Worm (Caenorhabditis elegans) whole organism, L4 larva: ENCODE measurements around the gene sre-46.

Experiments used
- aha-1 ChIP-seq: fragments of 150-350 bp; peaks from one replicate; lab custom pipeline; 2014; ENCODE audit warnings: missing biosample characterization, missing genetic modification characterization
- ctbp-1 ChIP-seq: fragments of 200-800 bp; sonication (Bioruptor generic); IDR thresholded peaks from 2 replicates; pipeline ENCODE4 v1.3.6; 2022; ENCODE audit warnings: missing genetic modification reagents, missing genetic modification characterization, missing compliant biosample characterization
- daf-12 ChIP-seq: fragments of 150-350 bp; optimal IDR thresholded peaks from 2 replicates; lab custom pipeline; 2014; ENCODE audit warnings: missing biosample characterization, missing genetic modification reagents, missing genetic modification characterization
- lin-15B ChIP-seq: fragments of 150-350 bp; sonication (generic microtip); optimal IDR thresholded peaks from 3 replicates; lab custom pipeline; 2014; ENCODE audit warnings: missing biosample characterization, missing genetic modification characterization
- lin-39 ChIP-seq: fragments of 150-350 bp; optimal IDR thresholded peaks from 2 replicates; lab custom pipeline; 2014; ENCODE audit warnings: missing biosample characterization, missing genetic modification reagents, missing genetic modification characterization
- nhr-11 ChIP-seq: fragments of 150-350 bp; optimal IDR thresholded peaks from 2 replicates; lab custom pipeline; 2014; ENCODE audit warnings: missing biosample characterization, missing genetic modification characterization
- pha-4 ChIP-seq, 2 experiments: fragments of 150-350 bp in 1 of 2; fragments of 200-800 bp in 1 of 2; sonication (Bioruptor generic) in 1 of 2; IDR thresholded peaks in 1 of 2; optimal IDR thresholded peaks in 1 of 2; 2 replicates each; pipeline versions ENCODE4 v1.3.6 to Lab custom; 2014 to 2022; ENCODE audit warnings: missing genetic modification characterization in 2 of 2, missing genetic modification reagents in 2 of 2, missing biosample characterization in 1 of 2, missing compliant biosample characterization in 1 of 2
- unc-62 ChIP-seq, 3 experiments: fragments of 150-350 bp in 1 of 3; sonication (generic microtip); optimal IDR thresholded peaks in 2 of 3; peaks in 1 of 3; 1 replicate in 1 of 3; 2 replicates in 2 of 3; lab custom pipeline; 2014 to 2017; ENCODE audit warnings: missing biosample characterization in 3 of 3, missing genetic modification characterization in 3 of 3, missing genetic modification reagents in 3 of 3, missing genotype in 1 of 3
- vab-7 ChIP-seq: fragments of 200-800 bp; sonication (Bioruptor generic); IDR thresholded peaks from 2 replicates; pipeline ENCODE4 v1.3.6; 2022; ENCODE audit warnings: missing genetic modification reagents, missing genetic modification characterization, missing compliant biosample characterization

- TF ChIP-seq nhr-11 (tag; lab: Kevin White, UChicago) (no peak), vab-7 (no peak), unc-62 (GFP tag; optimal IDR thresholded peaks at IDR 0.05 in 1 of 2; lab: Kevin White, UChicago) (no peak), unc-62 (tag; optimal IDR thresholded peaks at IDR 0.05; lab: Kevin White, UChicago) (no peak), aha-1 (no peak), daf-12 (tag; lab: Kevin White, UChicago) (no peak), ctbp-1 (GFP tag; lab: Robert Waterston, UW) (no peak), lin-15B (no peak), lin-39 (tag; lab: Kevin White, UChicago) (no peak), pha-4 (GFP tag; IDR thresholded peaks at IDR 0.05; lab: Robert Waterston, UW) (no peak), pha-4 (tag; optimal IDR thresholded peaks at IDR 0.05; lab: Kevin White, UChicago) (no peak)
Measured at ce11 chrII:13758108-13758507, 37.0 kb upstream of the sre-46 start, which contains the start of gene arrd-13.
